Fruit fly (Drosophila melanogaster): ENCODE measurements around the gene Mgat2.

The Mgat2 gene

dm6 chr3R:30040879-30041278, 18.9 kb upstream of the Mgat2 start:
- no peak for TF ChIP-seq tin (GFP tag; optimal IDR thresholded peaks at IDR 0.05)
- peak; percentile 58 for TF ChIP-seq Med (GFP tag)
- peak; percentile 73 for TF ChIP-seq zen (tag; optimal IDR thresholded peaks at IDR 0.05)
- no peak for TF ChIP-seq Stat92E (GFP tag; optimal IDR thresholded peaks at IDR 0.05)
- no peak for TF ChIP-seq H15 (GFP tag; IDR thresholded peaks at IDR 0.05)
- TF ChIP-seq cad (GFP tag; optimal IDR thresholded peaks at IDR 0.05): peak; percentile 85

- TF ChIP-seq bbx (GFP tag; IDR thresholded peaks at IDR 0.05; ENCODE audit: partially characterized antibody) (peak; percentile 99), CG10366 (GFP tag; IDR thresholded peaks at IDR 0.05) (no peak), CG32767 (GFP tag; IDR thresholded peaks at IDR 0.05) (peak; percentile 69), Mad (GFP tag; optimal IDR thresholded peaks at IDR 0.05) (peak; percentile 26), NFAT (GFP tag; IDR thresholded peaks at IDR 0.05) (no peak), Jarid2 (GFP tag; optimal IDR thresholded peaks at IDR 0.05) (no peak), nmo (GFP tag; optimal IDR thresholded peaks at IDR 0.05) (peak; percentile 47), nerfin-2 (GFP tag; IDR thresholded peaks at IDR 0.05; ENCODE audit: partially characterized antibody) (peak; percentile 99), E2f1 (GFP tag; IDR thresholded peaks at IDR 0.05) (no peak), CG17186 (GFP tag; optimal IDR thresholded peaks at IDR 0.05) (peak; percentile 38), vnd (GFP tag; IDR thresholded peaks at IDR 0.05; ENCODE audit: partially characterized antibody) (peak; percentile 100), CG12071 (GFP tag; optimal IDR thresholded peaks at IDR 0.05) (no peak), chinmo (GFP tag; IDR thresholded peaks at IDR 0.05; ENCODE audit: partially characterized antibody) (peak; percentile 99), slou (GFP tag; optimal IDR thresholded peaks at IDR 0.05) (no peak), sna (GFP tag; IDR thresholded peaks at IDR 0.05; ENCODE audit: partially characterized antibody) (peak; percentile 100), CG14860 (GFP tag; IDR thresholded peaks at IDR 0.05; ENCODE audit: partially characterized antibody) (peak; percentile 99), CTCF (GFP tag; optimal IDR thresholded peaks at IDR 0.05) (peak; percentile 35), CG7271 (tag; optimal IDR thresholded peaks at IDR 0.05) (no peak), CG9215 (GFP tag; IDR thresholded peaks at IDR 0.05) (peak; percentile 4; the same call in 1 of the 2 replicates), z (GFP tag; IDR thresholded peaks at IDR 0.05) (no peak), CG42726 (GFP tag; IDR thresholded peaks at IDR 0.05; ENCODE audit: partially characterized antibody) (peak; percentile 97), Scr (GFP tag; IDR thresholded peaks at IDR 0.05; ENCODE audit: partially characterized antibody) (peak; percentile 99), CG12744 (GFP tag; optimal IDR thresholded peaks at IDR 0.05) (no peak), insv (GFP tag; optimal IDR thresholded peaks at IDR 0.05) (no peak), Med (GFP tag) (peak; percentile 86), Ets97D (GFP tag; optimal IDR thresholded peaks at IDR 0.05) (peak; percentile 44), CG32772 (GFP tag; IDR thresholded peaks at IDR 0.05) (no peak), Bgb (GFP tag; IDR thresholded peaks at IDR 0.05; ENCODE audit: partially characterized antibody) (peak; percentile 99), vvl (GFP tag; IDR thresholded peaks at IDR 0.05) (peak; percentile 42; the same call in 1 of the 2 replicates), CG31365 (tag; optimal IDR thresholded peaks at IDR 0.05) (no peak), dpn (GFP tag; optimal IDR thresholded peaks at IDR 0.05) (peak in 1 of 2 experiments; percentile 16), CG14710 (tag; optimal IDR thresholded peaks at IDR 0.05) (peak; percentile 62), Sry-β (GFP tag; optimal IDR thresholded peaks at IDR 0.05) (peak; percentile 54), Stat92E (GFP tag; optimal IDR thresholded peaks at IDR 0.05) (peak in 1 of 3 experiments; percentile 29), CG2712 (tag; optimal IDR thresholded peaks at IDR 0.05) (peak; percentile 54), Sry-δ (GFP tag; optimal IDR thresholded peaks at IDR 0.05) (peak; percentile 96), slp2 (GFP tag; optimal IDR thresholded peaks at IDR 0.05) (no peak), hbn (GFP tag; IDR thresholded peaks at IDR 0.05; ENCODE audit: partially characterized antibody) (peak; percentile 99), CG1529 (GFP tag; optimal IDR thresholded peaks at IDR 0.05) (no peak), CG12769 (tag; optimal IDR thresholded peaks at IDR 0.05) (no peak), CG9932 (GFP tag; IDR thresholded peaks at IDR 0.05) (peak; percentile 43; the same call in 1 of the 2 replicates), CG34224 (GFP tag; IDR thresholded peaks at IDR 0.05; ENCODE audit: partially characterized antibody) (peak; percentile 100), HLH4C (GFP tag; IDR thresholded peaks at IDR 0.05; ENCODE audit: partially characterized antibody) (peak; percentile 99), CG10979 (tag; optimal IDR thresholded peaks at IDR 0.05) (peak; percentile 7)
Measured at dm6 chr3R:30039494-30039893, 17.5 kb upstream of the Mgat2 start, which contains the start of the genes janA, Sry-alpha and Sry-beta. TSS of gene janA (minus strand) at chr3R:30039533. TSS of gene Sry-alpha (plus strand) at chr3R:30039719. TSS of gene Sry-beta (plus strand) at chr3R:30039719.

Measured in whole organism, embryonic.